Fruit fly (Drosophila melanogaster): Measurements from ENCODE around the gene Loxl1.
A peak's percentile ranks its signal among the peaks of the same experiment; 100 is the strongest.

Loxl1 gene

DNA sequence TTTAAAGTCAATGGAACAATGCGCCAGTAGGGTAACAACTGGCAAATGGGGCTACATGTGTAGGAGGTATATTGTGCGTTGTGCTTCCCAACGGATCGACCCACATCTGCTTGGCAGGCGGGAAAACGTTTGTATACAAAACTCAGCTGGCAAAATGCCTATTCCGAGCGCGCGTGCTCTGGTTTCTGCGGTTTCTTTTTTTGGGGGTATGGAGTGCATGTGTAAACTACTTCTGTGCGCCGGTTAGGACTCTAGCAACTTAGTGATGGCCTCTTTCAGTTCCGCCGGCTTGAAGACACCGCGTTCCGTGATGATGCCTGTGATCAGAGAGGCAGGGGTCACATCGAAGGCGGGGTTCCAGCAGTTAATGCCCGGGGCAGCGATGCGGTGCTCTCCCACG, at the start of gene Loxl1:
Gene Loxl1 (minus strand): TSS at position 101 of the 400 bp plus-strand sequence.
- TF ChIP-seq CG12605 (GFP tag; IDR thresholded peaks at IDR 0.05), result no peak
- no peak for TF ChIP-seq CG32121 (GFP tag; IDR thresholded peaks at IDR 0.05)
- TF ChIP-seq EcR (GFP tag; optimal IDR thresholded peaks at IDR 0.05), result no peak
- no peak for TF ChIP-seq CG10348 (GFP tag; IDR thresholded peaks at IDR 0.05)
- no peak for TF ChIP-seq CG8159 (tag; optimal IDR thresholded peaks at IDR 0.05)
- no peak for TF ChIP-seq CG15710 (tag; optimal IDR thresholded peaks at IDR 0.05)
- no peak for TF ChIP-seq CG9948 (tag; optimal IDR thresholded peaks at IDR 0.05)
- TF ChIP-seq rn (GFP tag; IDR thresholded peaks at IDR 0.05), result no peak
- TF ChIP-seq CG4496 (GFP tag; IDR thresholded peaks at IDR 0.05), result no peak
- no peak for TF ChIP-seq fd96Ca (GFP tag; IDR thresholded peaks at IDR 0.05)
- no peak for TF ChIP-seq CG17806 (tag; optimal IDR thresholded peaks at IDR 0.05)
- TF ChIP-seq CG34367 (tag; optimal IDR thresholded peaks at IDR 0.05), result no peak
- no peak for TF ChIP-seq D1 (tag; optimal IDR thresholded peaks at IDR 0.05)

DNA sequence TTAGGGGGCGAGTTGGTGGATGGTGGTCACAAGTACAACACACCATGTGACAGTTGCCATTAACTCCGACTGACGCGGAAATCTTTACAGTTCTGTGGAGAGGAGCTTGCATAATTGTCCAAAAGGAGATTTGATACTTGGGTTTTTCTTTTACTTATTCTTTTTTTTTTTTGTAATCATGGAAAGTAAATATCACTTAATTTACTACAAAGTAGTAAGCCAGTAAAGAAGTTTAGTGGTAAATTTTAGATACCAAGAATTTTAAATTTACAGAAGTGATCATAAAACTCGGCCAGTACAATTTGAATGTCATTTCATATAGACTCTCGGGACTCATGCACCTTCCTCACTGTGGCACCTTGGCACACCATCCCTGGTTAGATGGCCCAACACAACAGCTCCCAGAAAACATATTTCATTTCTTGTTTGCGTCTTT, 45.6 kb upstream of the Loxl1 start:
- TF ChIP-seq CG9948 (tag; optimal IDR thresholded peaks at IDR 0.05) (peak; percentile 20), Pif1A (GFP tag; optimal IDR thresholded peaks at IDR 0.05) (peak; percentile 9), gl (tag; optimal IDR thresholded peaks at IDR 0.05) (no peak), CG4496 (GFP tag; IDR thresholded peaks at IDR 0.05) (no peak), CG15710 (tag; optimal IDR thresholded peaks at IDR 0.05) (peak; percentile 44), EcR (GFP tag; optimal IDR thresholded peaks at IDR 0.05) (no peak), CG13204 (GFP tag; optimal IDR thresholded peaks at IDR 0.05) (no peak), Pif1B (GFP tag; optimal IDR thresholded peaks at IDR 0.05) (no peak), Snoo (tag; optimal IDR thresholded peaks at IDR 0.05) (peak; percentile 30), Ets98B (GFP tag; IDR thresholded peaks at IDR 0.05) (no peak), CG14655 (GFP tag; optimal IDR thresholded peaks at IDR 0.05) (peak; percentile 49), CG10348 (GFP tag; IDR thresholded peaks at IDR 0.05) (no peak), CG34367 (tag; optimal IDR thresholded peaks at IDR 0.05) (no peak), fd96Ca (GFP tag; IDR thresholded peaks at IDR 0.05) (no peak), CG17806 (tag; optimal IDR thresholded peaks at IDR 0.05) (peak; percentile 24), CG32121 (GFP tag; IDR thresholded peaks at IDR 0.05) (no peak), rn (GFP tag; IDR thresholded peaks at IDR 0.05) (no peak), CG8159 (tag; optimal IDR thresholded peaks at IDR 0.05) (peak; percentile 43), CG8301 (tag; optimal IDR thresholded peaks at IDR 0.05) (peak; percentile 20), D1 (tag; optimal IDR thresholded peaks at IDR 0.05) (no peak), CG12605 (GFP tag; IDR thresholded peaks at IDR 0.05) (no peak)

DNA sequence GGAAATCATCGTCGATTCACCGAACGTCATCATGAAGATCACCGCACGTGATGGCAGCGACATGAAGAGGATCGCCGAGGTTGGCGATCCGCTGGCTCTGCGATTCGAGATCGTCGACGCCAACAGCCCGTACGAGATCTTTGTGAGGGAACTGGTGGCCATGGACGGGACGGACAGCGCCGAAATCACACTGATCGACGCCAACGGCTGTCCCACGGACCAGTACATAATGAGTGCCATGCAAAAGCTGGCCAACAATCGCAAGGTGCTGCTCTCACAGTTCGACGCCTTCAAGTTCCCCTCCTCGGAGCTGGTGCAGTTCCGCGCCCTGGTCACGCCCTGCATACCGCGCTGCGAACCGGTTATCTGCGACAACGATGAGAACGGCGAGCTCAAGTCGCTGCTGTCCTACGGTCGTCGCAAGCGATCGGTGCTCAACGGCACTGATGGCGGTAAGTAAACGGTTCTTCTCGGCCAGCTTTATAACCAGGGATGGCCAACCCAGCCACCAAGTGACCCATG, 45.1 kb upstream of the Loxl1 start:
- TF ChIP-seq EcR (GFP tag; optimal IDR thresholded peaks at IDR 0.05), result peak; percentile 88
- TF ChIP-seq CG13204 (GFP tag; optimal IDR thresholded peaks at IDR 0.05), result peak; percentile 96
- no peak for TF ChIP-seq CG34367 (tag; optimal IDR thresholded peaks at IDR 0.05)

DNA sequence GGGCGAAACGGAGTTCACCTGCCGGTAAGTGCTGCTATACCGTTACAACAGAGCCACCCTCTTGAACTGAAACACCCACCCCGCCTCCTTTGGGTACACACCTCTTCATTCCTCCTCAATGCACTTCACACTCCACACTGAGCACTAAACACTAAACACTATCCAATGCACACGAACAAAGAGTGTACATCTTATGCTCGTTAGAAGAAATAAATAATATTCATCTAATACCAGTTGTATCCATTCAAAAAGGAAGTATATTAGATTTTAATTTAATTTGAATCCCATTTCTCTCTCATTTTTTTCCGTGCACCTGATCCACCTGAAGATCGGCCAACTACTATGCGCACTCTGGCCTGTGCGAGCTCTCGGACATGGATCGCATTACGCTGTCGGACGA, 44.0 kb upstream of the Loxl1 start:
- TF ChIP-seq CG10348 (GFP tag; IDR thresholded peaks at IDR 0.05) (no peak), rn (GFP tag; IDR thresholded peaks at IDR 0.05) (no peak), CG9948 (tag; optimal IDR thresholded peaks at IDR 0.05) (peak; percentile 34), CG17806 (tag; optimal IDR thresholded peaks at IDR 0.05) (peak; percentile 52), CG13204 (GFP tag; optimal IDR thresholded peaks at IDR 0.05) (no peak), CG14655 (GFP tag; optimal IDR thresholded peaks at IDR 0.05) (peak; percentile 45), CG4496 (GFP tag; IDR thresholded peaks at IDR 0.05) (no peak), CG8301 (tag; optimal IDR thresholded peaks at IDR 0.05) (peak; percentile 39), D1 (tag; optimal IDR thresholded peaks at IDR 0.05) (no peak), gl (tag; optimal IDR thresholded peaks at IDR 0.05) (no peak), Pif1A (GFP tag; optimal IDR thresholded peaks at IDR 0.05) (peak; percentile 42), Pif1B (GFP tag; optimal IDR thresholded peaks at IDR 0.05) (peak; percentile 33), Ets98B (GFP tag; IDR thresholded peaks at IDR 0.05) (no peak), CG12605 (GFP tag; IDR thresholded peaks at IDR 0.05) (no peak), EcR (GFP tag; optimal IDR thresholded peaks at IDR 0.05) (no peak), Snoo (tag; optimal IDR thresholded peaks at IDR 0.05) (no peak), CG34367 (tag; optimal IDR thresholded peaks at IDR 0.05) (peak; percentile 26), CG8159 (tag; optimal IDR thresholded peaks at IDR 0.05) (peak; percentile 62), CG15710 (tag; optimal IDR thresholded peaks at IDR 0.05) (peak; percentile 50), fd96Ca (GFP tag; IDR thresholded peaks at IDR 0.05) (no peak), CG32121 (GFP tag; IDR thresholded peaks at IDR 0.05) (no peak)

DNA sequence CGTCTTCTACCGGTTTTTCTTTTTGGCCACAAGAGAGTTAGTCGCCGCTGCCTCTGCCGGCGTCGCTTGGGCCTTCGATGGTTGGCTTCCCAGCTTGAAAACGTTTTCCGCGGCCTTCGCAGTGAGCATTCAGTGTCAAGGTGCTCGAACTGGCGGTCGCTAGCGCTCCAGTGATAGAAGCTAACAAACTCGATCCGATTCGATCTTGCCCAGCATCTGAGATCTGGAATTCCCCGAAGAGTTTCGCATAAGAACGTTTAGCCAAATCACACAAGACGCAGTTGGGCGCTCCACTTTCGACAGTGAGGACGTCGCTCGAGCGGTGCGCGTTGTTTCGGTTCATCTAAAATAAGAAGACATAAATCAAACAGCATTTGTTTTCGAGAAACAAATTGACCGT, 39.4 kb upstream of the Loxl1 start, which contains the start of gene mey:
Gene mey (plus strand): TSS at position 122 of the 400 bp plus-strand sequence.
- no peak for TF ChIP-seq Pif1B (GFP tag; optimal IDR thresholded peaks at IDR 0.05)
- 0 out of 3 replicates have a peak, but pooled peaks have one; percentile 10 for TF ChIP-seq CG4496 (GFP tag; IDR thresholded peaks at IDR 0.05)
- no peak for TF ChIP-seq D1 (tag; optimal IDR thresholded peaks at IDR 0.05)

DNA sequence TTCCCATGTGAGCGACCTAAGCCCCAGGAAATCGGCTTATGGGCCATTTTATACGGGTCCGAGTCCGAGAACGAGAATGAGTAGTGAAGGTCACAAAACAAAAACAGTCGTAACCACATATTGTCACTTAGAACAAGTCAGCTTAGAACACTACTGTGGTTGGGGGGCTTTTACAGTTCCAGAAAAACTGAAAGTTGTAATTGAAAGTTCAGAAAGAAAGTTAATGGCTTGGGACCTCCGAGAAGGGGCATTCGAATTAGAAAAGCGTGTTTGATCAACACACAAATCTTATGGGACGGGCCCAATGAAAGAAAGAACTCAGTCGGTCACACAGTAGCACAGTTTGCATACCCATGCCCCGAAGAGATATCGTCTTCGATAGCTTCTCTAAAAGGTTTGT, 23.4 kb upstream of the Loxl1 start:
- no peak for TF ChIP-seq gl (tag; optimal IDR thresholded peaks at IDR 0.05)
- TF ChIP-seq CG34367 (tag; optimal IDR thresholded peaks at IDR 0.05), result no peak
- TF ChIP-seq Pif1A (GFP tag; optimal IDR thresholded peaks at IDR 0.05), result no peak
- TF ChIP-seq CG17806 (tag; optimal IDR thresholded peaks at IDR 0.05), result no peak
- no peak for TF ChIP-seq D1 (tag; optimal IDR thresholded peaks at IDR 0.05)
- TF ChIP-seq CG4496 (GFP tag; IDR thresholded peaks at IDR 0.05), result no peak
- TF ChIP-seq CG32121 (GFP tag; IDR thresholded peaks at IDR 0.05), result no peak
- no peak for TF ChIP-seq Snoo (tag; optimal IDR thresholded peaks at IDR 0.05)
- TF ChIP-seq rn (GFP tag; IDR thresholded peaks at IDR 0.05), result no peak
- TF ChIP-seq CG9948 (tag; optimal IDR thresholded peaks at IDR 0.05), result no peak
- no peak for TF ChIP-seq CG8301 (tag; optimal IDR thresholded peaks at IDR 0.05)
- no peak for TF ChIP-seq CG10348 (GFP tag; IDR thresholded peaks at IDR 0.05)
- TF ChIP-seq EcR (GFP tag; optimal IDR thresholded peaks at IDR 0.05), result no peak
- no peak for TF ChIP-seq CG13204 (GFP tag; optimal IDR thresholded peaks at IDR 0.05)
